Fruit fly (Drosophila melanogaster) whole organism, adult: ENCODE results near the gene Wdr59.
A peak's percentile ranks its signal among the peaks of the same experiment; 100 is the strongest.

Source experiments
- CG11617 ChIP-seq: fragments of 200-800 bp; sonication (Bioruptor generic); optimal IDR thresholded peaks from 2 replicates; lab custom pipeline; 2017; ENCODE audit warnings: mild to moderate bottlenecking, missing biosample characterization, missing genetic modification reagents, missing genetic modification characterization
- CG12768 ChIP-seq: fragments of 200-800 bp; sonication (Bioruptor generic); optimal IDR thresholded peaks from 2 replicates; lab custom pipeline; 2017; ENCODE audit warnings: missing biosample characterization, missing genetic modification characterization, mild to moderate bottlenecking, moderate library complexity, missing genetic modification reagents
- CG14711 ChIP-seq: fragments of 200-800 bp; sonication (Bioruptor generic); optimal IDR thresholded peaks from 2 replicates; lab custom pipeline; 2018; ENCODE audit warnings: missing biosample characterization, mild to moderate bottlenecking, missing genetic modification characterization, moderate library complexity
- CG1620 ChIP-seq: fragments of 200-800 bp; sonication (Bioruptor generic); optimal IDR thresholded peaks from 2 replicates; lab custom pipeline; 2016; ENCODE audit warnings: missing biosample characterization, missing genetic modification characterization
- CG33017 ChIP-seq: fragments of 200-800 bp; sonication (Bioruptor generic); optimal IDR thresholded peaks from 2 replicates; lab custom pipeline; 2018; ENCODE audit warnings: missing biosample characterization, mild to moderate bottlenecking, missing genetic modification characterization, moderate library complexity
- CG5204 ChIP-seq: fragments of 200-800 bp; sonication (Bioruptor generic); optimal IDR thresholded peaks from 2 replicates; lab custom pipeline; 2016; ENCODE audit warnings: missing biosample characterization, missing genetic modification characterization
- CG7045 ChIP-seq: fragments of 200-800 bp; sonication (Bioruptor generic); optimal IDR thresholded peaks from 2 replicates; lab custom pipeline; 2017; ENCODE audit warnings: missing biosample characterization, mild to moderate bottlenecking, missing genetic modification characterization
- CG7101 ChIP-seq: fragments of 200-800 bp; sonication (Bioruptor generic); optimal IDR thresholded peaks from 2 replicates; lab custom pipeline; 2018; ENCODE audit warnings: missing biosample characterization, mild to moderate bottlenecking, missing genetic modification characterization, moderate library complexity
- Clk ChIP-seq: fragments of 200-800 bp; sonication (Bioruptor generic); optimal IDR thresholded peaks from 2 replicates; lab custom pipeline; 2017; ENCODE audit warnings: missing biosample characterization, missing genetic modification characterization
- Crg-1 ChIP-seq: fragments of 200-800 bp; sonication (Bioruptor generic); optimal IDR thresholded peaks from 2 replicates; lab custom pipeline; 2016; ENCODE audit warnings: missing biosample characterization, missing genetic modification characterization
- Hr96 ChIP-seq: fragments of 200-800 bp; sonication (Bioruptor generic); optimal IDR thresholded peaks from 2 replicates; lab custom pipeline; 2016; ENCODE audit warnings: missing biosample characterization, missing genetic modification characterization
- Mnt ChIP-seq: fragments of 200-800 bp; sonication (Bioruptor generic); optimal IDR thresholded peaks from 2 replicates; lab custom pipeline; 2016; ENCODE audit warnings: missing biosample characterization, mild to moderate bottlenecking, missing genetic modification characterization
- bab1 ChIP-seq: fragments of 200-800 bp; sonication (Bioruptor generic); optimal IDR thresholded peaks from 3 replicates; lab custom pipeline; 2019; ENCODE audit warnings: missing biosample characterization, mild to moderate bottlenecking, missing genetic modification characterization, moderate library complexity
- cic ChIP-seq: fragments of 200-800 bp; sonication (Bioruptor generic); optimal IDR thresholded peaks from 2 replicates; lab custom pipeline; 2017; ENCODE audit warnings: missing biosample characterization, mild to moderate bottlenecking, missing genetic modification characterization, moderate library complexity
- cnc ChIP-seq, 2 experiments: fragments of >200 bp; optimal IDR thresholded peaks; 2 replicates each; lab custom pipeline; 2017
- kay ChIP-seq: fragments of 200-800 bp; sonication (Bioruptor generic); peaks from one replicate; lab custom pipeline; 2016; ENCODE audit warnings: missing biosample characterization, missing genetic modification characterization, borderline replicate concordance
- ovo ChIP-seq: fragments of 200-800 bp; sonication (Bioruptor generic); optimal IDR thresholded peaks from 2 replicates; lab custom pipeline; 2016; ENCODE audit warnings: missing biosample characterization, missing genetic modification characterization
- pad ChIP-seq: fragments of 200-800 bp; sonication (Bioruptor generic); optimal IDR thresholded peaks from 3 replicates; lab custom pipeline; 2017; ENCODE audit warnings: missing biosample characterization, missing genetic modification characterization, mild to moderate bottlenecking, moderate library complexity, missing genetic modification reagents
- tj ChIP-seq: fragments of 200-800 bp; sonication (Bioruptor generic); optimal IDR thresholded peaks from 3 replicates; lab custom pipeline; 2017; ENCODE audit warnings: missing biosample characterization, mild to moderate bottlenecking, missing genetic modification characterization, moderate library complexity
- toe ChIP-seq: fragments of 200-800 bp; sonication (Bioruptor generic); optimal IDR thresholded peaks from 2 replicates; lab custom pipeline; 2016; ENCODE audit warnings: missing biosample characterization, missing genetic modification characterization

Gene Wdr59

dm6 chr2L:11091111-11091510 is at the start of gene Wdr59:
Gene Wdr59, plus strand, starts transcription at chr2L:11091444.
- TF ChIP-seq toe (GFP tag; lab: Kevin White, UChicago) (no peak), CG5204 (GFP tag; lab: Kevin White, UChicago) (peak; percentile 54), ovo (GFP tag; lab: Kevin White, UChicago) (no peak), CG14711 (tag; lab: Kevin White, UChicago) (peak; percentile 59), CG7045 (GFP tag; lab: Kevin White, UChicago) (peak; percentile 4), bab1 (peak; percentile 64), CG11617 (peak; percentile 33), Crg-1 (GFP tag; lab: Kevin White, UChicago) (peak; percentile 25), Clk (no peak), CG33017 (tag; lab: Kevin White, UChicago) (peak; percentile 32), cnc (optimal IDR thresholded peaks at IDR 0.05; lab: Kevin White, UChicago) (no peak), pad (no peak), tj (GFP tag; lab: Kevin White, UChicago) (peak; percentile 9), Hr96 (GFP tag; lab: Kevin White, UChicago) (no peak), Mnt (GFP tag; lab: Kevin White, UChicago) (peak; percentile 26), CG7101 (peak; percentile 40), cic (GFP tag; lab: Kevin White, UChicago) (no peak), CG1620 (peak; percentile 23), kay (GFP tag; lab: Kevin White, UChicago) (no peak), CG12768 (no peak)

dm6 chr2L:11041785-11042184 is 49.5 kb upstream of the Wdr59 start:
- no peak for TF ChIP-seq cic (GFP tag; lab: Kevin White, UChicago)
- no peak for TF ChIP-seq CG1620
- no peak for TF ChIP-seq CG11617
- TF ChIP-seq toe (GFP tag; lab: Kevin White, UChicago), result no peak
- no peak for TF ChIP-seq Hr96 (GFP tag; lab: Kevin White, UChicago)
- TF ChIP-seq bab1, result no peak
- TF ChIP-seq pad, result no peak
- TF ChIP-seq CG14711 (tag; lab: Kevin White, UChicago), result no peak
- TF ChIP-seq CG5204 (GFP tag; lab: Kevin White, UChicago), result no peak
- TF ChIP-seq CG33017 (tag; lab: Kevin White, UChicago), result no peak

- peak; percentile 89 for TF ChIP-seq kay (GFP tag; lab: Kevin White, UChicago)
- peak; percentile 22 for TF ChIP-seq CG14711 (tag; lab: Kevin White, UChicago)
- no peak for TF ChIP-seq bab1
- TF ChIP-seq tj (GFP tag; lab: Kevin White, UChicago), result no peak
- TF ChIP-seq pad, result peak; percentile 34
- peak; percentile 50 for TF ChIP-seq ovo (GFP tag; lab: Kevin White, UChicago)
- TF ChIP-seq CG11617, result peak; percentile 63
- no peak for TF ChIP-seq Clk
- TF ChIP-seq cic (GFP tag; lab: Kevin White, UChicago), result peak; percentile 91
- peak; percentile 56 for TF ChIP-seq CG5204 (GFP tag; lab: Kevin White, UChicago)
- peak; percentile 58 for TF ChIP-seq CG12768
- no peak for TF ChIP-seq cnc (optimal IDR thresholded peaks at IDR 0.05; lab: Kevin White, UChicago)
- no peak for TF ChIP-seq CG1620
- TF ChIP-seq Mnt (GFP tag; lab: Kevin White, UChicago), result peak; percentile 16
- TF ChIP-seq CG7101, result peak; percentile 47
- peak; percentile 29 for TF ChIP-seq Hr96 (GFP tag; lab: Kevin White, UChicago)
- peak; percentile 27 for TF ChIP-seq toe (GFP tag; lab: Kevin White, UChicago)
- peak; percentile 65 for TF ChIP-seq Crg-1 (GFP tag; lab: Kevin White, UChicago)
- peak; percentile 70 for TF ChIP-seq CG33017 (tag; lab: Kevin White, UChicago)
- peak; percentile 46 for TF ChIP-seq CG7045 (GFP tag; lab: Kevin White, UChicago)
Observed at dm6 chr2L:11044678-11045466, 46.4 kb upstream of the Wdr59 start.

- no peak for TF ChIP-seq CG12768
- peak; percentile 66 for TF ChIP-seq kay (GFP tag; lab: Kevin White, UChicago)
Observed at dm6 chr2L:11045467-11045914, 45.8 kb upstream of the Wdr59 start.

- TF ChIP-seq toe (GFP tag; lab: Kevin White, UChicago), result no peak
- TF ChIP-seq CG7045 (GFP tag; lab: Kevin White, UChicago), result no peak
- TF ChIP-seq Crg-1 (GFP tag; lab: Kevin White, UChicago), result no peak
- TF ChIP-seq bab1, result no peak
- no peak for TF ChIP-seq CG11617
- TF ChIP-seq pad, result no peak
- no peak for TF ChIP-seq cic (GFP tag; lab: Kevin White, UChicago)
- TF ChIP-seq cnc (optimal IDR thresholded peaks at IDR 0.05; lab: Kevin White, UChicago), result no peak
- TF ChIP-seq Mnt (GFP tag; lab: Kevin White, UChicago), result no peak
- no peak for TF ChIP-seq CG12768
- no peak for TF ChIP-seq Hr96 (GFP tag; lab: Kevin White, UChicago)
- TF ChIP-seq CG1620, result no peak
- TF ChIP-seq Clk, result no peak
- no peak for TF ChIP-seq tj (GFP tag; lab: Kevin White, UChicago)
- no peak for TF ChIP-seq ovo (GFP tag; lab: Kevin White, UChicago)
Observed at dm6 chr2L:11046051-11046450, 45.2 kb upstream of the Wdr59 start.

- TF ChIP-seq bab1 (no peak), CG14711 (tag; lab: Kevin White, UChicago) (no peak), Clk (no peak), toe (GFP tag; lab: Kevin White, UChicago) (no peak), cic (GFP tag; lab: Kevin White, UChicago) (no peak), CG7101 (no peak), CG12768 (no peak), CG11617 (no peak), Crg-1 (GFP tag; lab: Kevin White, UChicago) (no peak), CG7045 (GFP tag; lab: Kevin White, UChicago) (no peak), pad (no peak), CG5204 (GFP tag; lab: Kevin White, UChicago) (no peak)
Observed at dm6 chr2L:11048307-11048706, 42.9 kb upstream of the Wdr59 start.
